Worm (Caenorhabditis elegans) whole organism, L4 larva: ENCODE data around the gene C49C3.15.

Source experiments
- D1046.2 ChIP-seq: fragments of 200-800 bp; sonication (Bioruptor generic); IDR thresholded peaks from 2 replicates; pipeline ENCODE4 v1.3.6; 2022; ENCODE audit warnings: missing genetic modification characterization, missing compliant biosample characterization
- F26F4.8 ChIP-seq: fragments of 200-800 bp; sonication (Bioruptor generic); conservative IDR thresholded peaks from 2 replicates; pipeline ENCODE4 v1.3.6; 2022; ENCODE audit warnings: missing genetic modification characterization, missing compliant biosample characterization
- F37D6.2 ChIP-seq: sonication (generic microtip); optimal IDR thresholded peaks from 2 replicates; lab custom pipeline; 2016; ENCODE audit warnings: mild to moderate bottlenecking, missing genetic modification characterization, missing compliant biosample characterization
- F49E8.2 ChIP-seq: sonication (generic microtip); optimal IDR thresholded peaks from 2 replicates; lab custom pipeline; 2016; ENCODE audit warnings: missing compliant biosample characterization, mild to moderate bottlenecking, missing genetic modification characterization, borderline replicate concordance
- R02D3.7 ChIP-seq: fragments of 150-350 bp; sonication (generic microtip); optimal IDR thresholded peaks from 3 replicates; lab custom pipeline; 2014; ENCODE audit warnings: missing biosample characterization, missing genetic modification characterization
- T20F7.1 ChIP-seq: fragments of 200-800 bp; sonication (Bioruptor generic); optimal IDR thresholded peaks from 2 replicates; lab custom pipeline; 2018; ENCODE audit warnings: mild to moderate bottlenecking, missing genetic modification characterization, missing compliant biosample characterization
- T26A8.4 ChIP-seq: fragments of 200-800 bp; sonication (Bioruptor generic); IDR thresholded peaks from 2 replicates; pipeline ENCODE4 v1.3.6; 2022; ENCODE audit warnings: missing genetic modification characterization, missing compliant biosample characterization
- Y5F2A.4 ChIP-seq: fragments of 200-800 bp; sonication (Bioruptor generic); optimal IDR thresholded peaks from 2 replicates; lab custom pipeline; 2018; ENCODE audit warnings: mild to moderate bottlenecking, missing genetic modification characterization, missing compliant biosample characterization
- Y75B8A.6 ChIP-seq: fragments of 200-800 bp; sonication (Bioruptor generic); IDR thresholded peaks from 2 replicates; pipeline ENCODE4 v1.3.6; 2022; ENCODE audit warnings: missing genetic modification reagents, missing genetic modification characterization, missing compliant biosample characterization
- ZK337.2 ChIP-seq: fragments of 200-800 bp; sonication (Bioruptor generic); IDR thresholded peaks from 2 replicates; pipeline ENCODE4 v1.3.6; 2022; ENCODE audit warnings: missing genetic modification reagents, missing genetic modification characterization, missing compliant biosample characterization
- ZK546.5 ChIP-seq, 2 experiments: sonication (generic microtip); optimal IDR thresholded peaks; 2 replicates each; lab custom pipeline; 2017; ENCODE audit warnings: missing biosample characterization in 2 of 2, missing genetic modification characterization in 2 of 2
- aly-2 ChIP-seq: sonication (generic microtip); optimal IDR thresholded peaks from 2 replicates; lab custom pipeline; 2018; ENCODE audit warnings: missing biosample characterization, missing genetic modification characterization
- ama-1 ChIP-seq: fragments of 150-350 bp; optimal IDR thresholded peaks from 2 replicates; lab custom pipeline; 2014; ENCODE audit warnings: inconsistent platforms, mixed read lengths
- attf-4 ChIP-seq: sonication (generic microtip); optimal IDR thresholded peaks from 3 replicates; lab custom pipeline; 2017; ENCODE audit warnings: missing biosample characterization, missing genetic modification characterization
- ceh-20 ChIP-seq: fragments of 200-800 bp; sonication (Bioruptor generic); IDR thresholded peaks from 2 replicates; pipeline ENCODE4 v1.3.6; 2022; ENCODE audit warnings: missing genetic modification reagents, missing genetic modification characterization, missing compliant biosample characterization
- ces-1 ChIP-seq: fragments of 150-350 bp; sonication (generic microtip); optimal IDR thresholded peaks from 4 replicates; lab custom pipeline; 2014; ENCODE audit warnings: missing biosample characterization, missing genetic modification reagents, missing genetic modification characterization
- daf-12 ChIP-seq: fragments of 150-350 bp; optimal IDR thresholded peaks from 2 replicates; lab custom pipeline; 2014; ENCODE audit warnings: missing biosample characterization, missing genetic modification reagents, missing genetic modification characterization
- daf-19 ChIP-seq: fragments of 200-800 bp; sonication (Bioruptor generic); conservative IDR thresholded peaks from 2 replicates; pipeline ENCODE4 v1.3.6; 2022; ENCODE audit warnings: missing genetic modification characterization, missing compliant biosample characterization
- dpl-1 ChIP-seq: fragments of 150-350 bp; optimal IDR thresholded peaks from 2 replicates; lab custom pipeline; 2014; ENCODE audit warnings: missing biosample characterization, missing genetic modification reagents, missing genetic modification characterization
- duxl-1 ChIP-seq: sonication (generic microtip); optimal IDR thresholded peaks from 2 replicates; lab custom pipeline; 2016; ENCODE audit warnings: mild to moderate bottlenecking, missing genetic modification characterization, moderate library complexity, missing compliant biosample characterization; ENCODE audit not compliant: poor library complexity
- dve-1 ChIP-seq: sonication (generic microtip); optimal IDR thresholded peaks from 2 replicates; lab custom pipeline; 2017; ENCODE audit warnings: antibody characterized with exemption, mild to moderate bottlenecking, missing genetic modification characterization, missing compliant biosample characterization; ENCODE audit not compliant: insufficient read depth
- egl-27 ChIP-seq: sonication (generic microtip); optimal IDR thresholded peaks from 3 replicates; lab custom pipeline; 2017; ENCODE audit warnings: missing biosample characterization, missing genetic modification reagents, missing genetic modification characterization
- egl-43 ChIP-seq: fragments of 200-800 bp; sonication (Bioruptor generic); IDR thresholded peaks from 2 replicates; pipeline ENCODE4 v1.3.6; 2022; ENCODE audit warnings: missing genetic modification reagents, missing genetic modification characterization, missing compliant biosample characterization
- fos-1 ChIP-seq: fragments of 150-350 bp; optimal IDR thresholded peaks from 2 replicates; lab custom pipeline; 2014; ENCODE audit warnings: missing biosample characterization, missing genetic modification characterization
- hmg-1.1 ChIP-seq: fragments of 200-800 bp; sonication (Bioruptor generic); IDR thresholded peaks from 2 replicates; pipeline ENCODE4 v1.3.6; 2022; ENCODE audit warnings: missing genetic modification reagents, missing genetic modification characterization, missing compliant biosample characterization
- lim-7 ChIP-seq: fragments of 200-800 bp; sonication (Bioruptor generic); IDR thresholded peaks from 2 replicates; pipeline ENCODE4 v1.3.6; 2022; ENCODE audit warnings: missing genetic modification characterization, missing compliant biosample characterization
- lin-29 ChIP-seq: fragments of 200-800 bp; sonication (Bioruptor generic); IDR thresholded peaks from 2 replicates; pipeline ENCODE4 v1.3.6; 2022; ENCODE audit warnings: missing genetic modification reagents, missing genetic modification characterization, missing compliant biosample characterization
- lin-38 ChIP-seq: fragments of 200-800 bp; sonication (Bioruptor generic); IDR thresholded peaks from 2 replicates; pipeline ENCODE4 v1.3.6; 2022; ENCODE audit warnings: missing genetic modification reagents, missing genetic modification characterization, missing compliant biosample characterization
- lir-3 ChIP-seq: sonication (generic microtip); optimal IDR thresholded peaks from 2 replicates; lab custom pipeline; 2016; ENCODE audit warnings: mild to moderate bottlenecking, missing genetic modification characterization, missing compliant biosample characterization
- lsy-2 ChIP-seq, 2 experiments: fragments of 150-350 bp in 1 of 2; sonication (generic microtip) in 1 of 2; optimal IDR thresholded peaks; 2 replicates each; lab custom pipeline; 2014 to 2017; ENCODE audit warnings: missing biosample characterization in 2 of 2, missing genetic modification characterization in 2 of 2
- madf-5 ChIP-seq, 2 experiments: fragments of 200-800 bp; sonication (Bioruptor generic); IDR thresholded peaks; 2 replicates each; pipeline ENCODE4 v1.3.6; 2022; ENCODE audit warnings: missing compliant biosample characterization in 2 of 2, missing genetic modification characterization in 2 of 2
- madf-9 ChIP-seq: fragments of 200-800 bp; sonication (Bioruptor generic); conservative IDR thresholded peaks from 2 replicates; pipeline ENCODE4 v1.3.6; 2022; ENCODE audit warnings: missing genetic modification reagents, missing genetic modification characterization, missing compliant biosample characterization
- mdl-1 ChIP-seq, 2 experiments: fragments of 150-350 bp in 1 of 2; sonication (generic microtip) in 1 of 2; optimal IDR thresholded peaks; 2 replicates each; lab custom pipeline; 2014 to 2017; ENCODE audit warnings: missing biosample characterization in 2 of 2, missing genetic modification characterization in 2 of 2
- mep-1 ChIP-seq: fragments of 150-350 bp; sonication (generic microtip); optimal IDR thresholded peaks from 3 replicates; lab custom pipeline; 2014; ENCODE audit warnings: missing biosample characterization, missing genetic modification characterization
- mes-2 ChIP-seq: sonication (generic microtip); optimal IDR thresholded peaks from 2 replicates; lab custom pipeline; 2016; ENCODE audit warnings: missing genotype, mild to moderate bottlenecking, missing genetic modification characterization, missing compliant biosample characterization; ENCODE audit not compliant: poor library complexity, severe bottlenecking
- nhr-102 ChIP-seq: sonication (generic microtip); optimal IDR thresholded peaks from 2 replicates; lab custom pipeline; 2016; ENCODE audit warnings: mild to moderate bottlenecking, missing genetic modification characterization, moderate library complexity, missing compliant biosample characterization
- nhr-28 ChIP-seq: fragments of 150-350 bp; optimal IDR thresholded peaks from 2 replicates; lab custom pipeline; 2014; ENCODE audit warnings: missing biosample characterization, missing genetic modification characterization
- nhr-41 ChIP-seq: fragments of 200-800 bp; sonication (Bioruptor generic); IDR thresholded peaks from 2 replicates; pipeline ENCODE4 v1.3.6; 2022; ENCODE audit warnings: missing genetic modification reagents, missing genetic modification characterization, missing compliant biosample characterization
- nhr-77 ChIP-seq: fragments of 150-350 bp; optimal IDR thresholded peaks from 2 replicates; lab custom pipeline; 2014; ENCODE audit warnings: missing biosample characterization, missing genetic modification characterization
- pha-4 ChIP-seq, 2 experiments: fragments of 150-350 bp in 1 of 2; fragments of 200-800 bp in 1 of 2; sonication (Bioruptor generic) in 1 of 2; IDR thresholded peaks in 1 of 2; optimal IDR thresholded peaks in 1 of 2; 2 replicates each; pipeline versions ENCODE4 v1.3.6 to Lab custom; 2014 to 2022; ENCODE audit warnings: missing genetic modification characterization in 2 of 2, missing genetic modification reagents in 2 of 2, missing biosample characterization in 1 of 2, missing compliant biosample characterization in 1 of 2
- saeg-2 ChIP-seq: fragments of 200-800 bp; sonication (Bioruptor generic); IDR thresholded peaks from 2 replicates; pipeline ENCODE4 v1.3.6; 2022; ENCODE audit warnings: missing genetic modification reagents, missing genetic modification characterization, missing compliant biosample characterization
- sdz-12 ChIP-seq: fragments of 200-800 bp; sonication (Bioruptor generic); optimal IDR thresholded peaks from 2 replicates; lab custom pipeline; 2018; ENCODE audit warnings: mild to moderate bottlenecking, missing genetic modification characterization, missing compliant biosample characterization
- set-16 ChIP-seq: fragments of 200-800 bp; sonication (Bioruptor generic); IDR thresholded peaks from 2 replicates; pipeline ENCODE4 v1.3.6; 2022; ENCODE audit warnings: missing genetic modification reagents, missing genetic modification characterization, missing compliant biosample characterization
- skn-1 ChIP-seq: fragments of 150-350 bp; optimal IDR thresholded peaks from 2 replicates; lab custom pipeline; 2014; ENCODE audit warnings: missing biosample characterization, missing genetic modification characterization
- snpc-1.2 ChIP-seq: fragments of 200-800 bp; sonication (Bioruptor generic); IDR thresholded peaks from 2 replicates; pipeline ENCODE4 v1.3.6; 2022; ENCODE audit warnings: missing genetic modification reagents, missing genetic modification characterization, missing compliant biosample characterization
- spr-3 ChIP-seq: fragments of 200-800 bp; sonication (Bioruptor generic); optimal IDR thresholded peaks from 2 replicates; lab custom pipeline; 2018; ENCODE audit warnings: mild to moderate bottlenecking, missing genetic modification characterization, missing compliant biosample characterization
- tra-1 ChIP-seq: fragments of 200-800 bp; sonication (Bioruptor generic); IDR thresholded peaks from 2 replicates; pipeline ENCODE4 v1.3.6; 2022; ENCODE audit warnings: missing genetic modification reagents, missing genetic modification characterization, missing compliant biosample characterization
- unc-130 ChIP-seq: sonication (generic microtip); optimal IDR thresholded peaks from 2 replicates; lab custom pipeline; 2016; ENCODE audit warnings: missing genetic modification reagents, missing genetic modification characterization, missing compliant biosample characterization
- zag-1 ChIP-seq: fragments of 150-350 bp; optimal IDR thresholded peaks from 2 replicates; lab custom pipeline; 2014; ENCODE audit warnings: missing biosample characterization, missing genetic modification characterization
- zfp-2 ChIP-seq: sonication (generic microtip); optimal IDR thresholded peaks from 2 replicates; lab custom pipeline; 2016; ENCODE audit warnings: mild to moderate bottlenecking, missing genetic modification characterization, missing compliant biosample characterization
- zip-11 ChIP-seq: fragments of 200-800 bp; sonication (Bioruptor generic); IDR thresholded peaks from 2 replicates; pipeline ENCODE4 v1.3.6; 2022; ENCODE audit warnings: missing genetic modification characterization, missing compliant biosample characterization

The C49C3.15 gene

ce11 chrIV:17380061-17380680 is 46.1 kb downstream of the C49C3.15 start, which contains the start of the genes C30H6.9 and dlat-2:
Gene C30H6.9, minus strand, starts transcription at chrIV:17380170.
Gene dlat-2, plus strand, starts transcription at chrIV:17380626.
- TF ChIP-seq ZK546.5 (tag; optimal IDR thresholded peaks at IDR 0.05; lab: Kevin White, UChicago) (no peak), lsy-2 (tag; optimal IDR thresholded peaks at IDR 0.05; lab: Kevin White, UChicago) (peak in 1 of 2 experiments; percentile 43), mes-2 (tag; lab: Kevin White, UChicago) (peak; percentile 24), ZK337.2 (GFP tag; lab: Robert Waterston, UW) (no peak), Y75B8A.6 (GFP tag; lab: Robert Waterston, UW) (no peak), ces-1 (GFP tag; lab: Kevin White, UChicago) (no peak), Y5F2A.4 (no peak), madf-9 (GFP tag; lab: Robert Waterston, UW) (no peak), mep-1 (tag; lab: Kevin White, UChicago) (no peak), zfp-2 (no peak), lin-38 (peak; percentile 85), aly-2 (tag; lab: Kevin White, UChicago) (no peak), unc-130 (GFP tag; lab: Kevin White, UChicago) (no peak), nhr-77 (no peak), dpl-1 (GFP tag; lab: Kevin White, UChicago) (peak; percentile 50), daf-19 (no peak), duxl-1 (tag; lab: Kevin White, UChicago) (no peak), F37D6.2 (tag; lab: Kevin White, UChicago) (no peak), lim-7 (GFP tag; lab: Robert Waterston, UW) (no peak), madf-5 (GFP tag; IDR thresholded peaks at IDR 0.05; lab: Robert Waterston, UW) (no peak), tra-1 (no peak), egl-43 (GFP tag; lab: Robert Waterston, UW) (no peak), saeg-2 (no peak), attf-4 (no peak), R02D3.7 (tag; lab: Kevin White, UChicago) (no peak), T26A8.4 (GFP tag; lab: Robert Waterston, UW) (no peak), dve-1 (tag; lab: Kevin White, UChicago) (peak; percentile 17), zag-1 (no peak), sdz-12 (no peak), lin-29 (no peak), hmg-1.1 (no peak), skn-1 (no peak), daf-12 (tag; lab: Kevin White, UChicago) (no peak), F49E8.2 (tag; lab: Kevin White, UChicago) (no peak), nhr-102 (no peak), set-16 (no peak), snpc-1.2 (GFP tag; lab: Robert Waterston, UW) (peak; percentile 71), T20F7.1 (GFP tag; lab: Kevin White, UChicago) (no peak), ama-1 (lab: Kevin White, UChicago) (no peak), fos-1 (tag; lab: Kevin White, UChicago) (no peak), F26F4.8 (GFP tag; lab: Robert Waterston, UW) (no peak), egl-27 (tag; lab: Kevin White, UChicago) (no peak), nhr-41 (GFP tag; lab: Robert Waterston, UW) (no peak), mdl-1 (tag; optimal IDR thresholded peaks at IDR 0.05; lab: Kevin White, UChicago) (no peak), zip-11 (GFP tag; lab: Robert Waterston, UW) (no peak), spr-3 (GFP tag; lab: Kevin White, UChicago) (no peak), lir-3 (tag; lab: Kevin White, UChicago) (no peak), nhr-28 (tag; lab: Kevin White, UChicago) (peak; percentile 28), pha-4 (GFP tag; IDR thresholded peaks at IDR 0.05; lab: Robert Waterston, UW) (no peak), pha-4 (tag; optimal IDR thresholded peaks at IDR 0.05; lab: Kevin White, UChicago) (peak; percentile 40), D1046.2 (GFP tag; lab: Robert Waterston, UW) (no peak), ceh-20 (GFP tag; lab: Robert Waterston, UW) (no peak)
